Fruit fly (Drosophila melanogaster) whole organism, embryonic: ENCODE data around the gene CG31687.

Source experiments
- B-H2 ChIP-seq: fragments of 200-800 bp; sonication (Bioruptor generic); optimal IDR thresholded peaks from 2 replicates; lab custom pipeline; 2018; ENCODE audit warnings: missing biosample characterization, mild to moderate bottlenecking, missing genetic modification characterization
- CG10462 ChIP-seq: fragments of 200-800 bp; sonication (Bioruptor generic); optimal IDR thresholded peaks from 2 replicates; lab custom pipeline; 2016; ENCODE audit warnings: missing biosample characterization, missing genetic modification characterization
- CG10654 ChIP-seq: fragments of 200-800 bp; sonication (Bioruptor generic); optimal IDR thresholded peaks from 2 replicates; lab custom pipeline; 2016; ENCODE audit warnings: missing biosample characterization, missing genetic modification characterization
- CG11696 ChIP-seq: fragments of 200-800 bp; sonication (Bioruptor generic); IDR thresholded peaks from 2 replicates; pipeline ENCODE4 v1.3.6; 2022; ENCODE audit warnings: missing biosample characterization, missing genetic modification characterization
- CG12071 ChIP-seq: fragments of 200-800 bp; sonication (Bioruptor generic); optimal IDR thresholded peaks from 3 replicates; lab custom pipeline; 2018; ENCODE audit warnings: missing biosample characterization, mild to moderate bottlenecking, missing genetic modification characterization
- CG12155 ChIP-seq: fragments of 200-800 bp; sonication (Bioruptor generic); optimal IDR thresholded peaks from 3 replicates; lab custom pipeline; 2016; ENCODE audit warnings: missing biosample characterization, missing genetic modification characterization
- CG12299 ChIP-seq: fragments of 200-800 bp; sonication (Bioruptor generic); optimal IDR thresholded peaks from 2 replicates; lab custom pipeline; 2018; ENCODE audit warnings: missing biosample characterization, mild to moderate bottlenecking, missing genetic modification characterization
- CG12942 ChIP-seq: fragments of 200-800 bp; sonication (Bioruptor generic); optimal IDR thresholded peaks from 3 replicates; lab custom pipeline; 2016; ENCODE audit warnings: missing biosample characterization, missing genetic modification characterization
- CG13894 ChIP-seq: fragments of 200-800 bp; sonication (Bioruptor generic); optimal IDR thresholded peaks from 3 replicates; lab custom pipeline; 2018; ENCODE audit warnings: missing biosample characterization, mild to moderate bottlenecking, missing genetic modification characterization, moderate library complexity
- CG14014 ChIP-seq: fragments of 200-800 bp; sonication (Bioruptor generic); IDR thresholded peaks from 2 replicates; pipeline ENCODE4 v1.3.6; 2022; ENCODE audit warnings: missing biosample characterization, missing genetic modification characterization
- CG15479 ChIP-seq: fragments of 200-800 bp; sonication (Bioruptor generic); optimal IDR thresholded peaks from 3 replicates; lab custom pipeline; 2019; ENCODE audit warnings: missing biosample characterization, mild to moderate bottlenecking, missing genetic modification characterization, moderate library complexity
- CG15514 ChIP-seq: fragments of 200-800 bp; sonication (Bioruptor generic); optimal IDR thresholded peaks from 3 replicates; lab custom pipeline; 2017; ENCODE audit warnings: missing biosample characterization, missing genetic modification characterization, mild to moderate bottlenecking, moderate library complexity, missing genetic modification reagents
- CG17612 ChIP-seq: fragments of 200-800 bp; sonication (Bioruptor generic); IDR thresholded peaks from 2 replicates; pipeline ENCODE4 v1.3.6; 2022; ENCODE audit warnings: missing biosample characterization, missing genetic modification characterization
- CG17912 ChIP-seq: fragments of 200-800 bp; sonication (Bioruptor generic); optimal IDR thresholded peaks from 2 replicates; lab custom pipeline; 2018; ENCODE audit warnings: missing biosample characterization, mild to moderate bottlenecking, missing genetic modification characterization
- CG2712 ChIP-seq: fragments of 200-800 bp; optimal IDR thresholded peaks from 3 replicates; lab custom pipeline; 2019; ENCODE audit warnings: missing biosample characterization, mild to moderate bottlenecking, missing genetic modification characterization, moderate library complexity
- CG3065 ChIP-seq: fragments of 200-800 bp; sonication (Bioruptor generic); optimal IDR thresholded peaks from 2 replicates; lab custom pipeline; 2016; ENCODE audit warnings: missing biosample characterization, missing genetic modification characterization
- CG33557 ChIP-seq: fragments of 200-800 bp; sonication (Bioruptor generic); optimal IDR thresholded peaks from 2 replicates; lab custom pipeline; 2019; ENCODE audit warnings: missing biosample characterization, mild to moderate bottlenecking, missing genetic modification characterization, moderate library complexity
- CG4854 ChIP-seq: fragments of 200-800 bp; sonication (Bioruptor generic); optimal IDR thresholded peaks from 2 replicates; lab custom pipeline; 2016; ENCODE audit warnings: missing biosample characterization, missing genetic modification characterization, inconsistent platforms
- CG5245 ChIP-seq: fragments of 200-800 bp; sonication (Bioruptor generic); optimal IDR thresholded peaks from 3 replicates; lab custom pipeline; 2016; ENCODE audit warnings: missing biosample characterization, missing genetic modification characterization
- CG7372 ChIP-seq: fragments of 200-800 bp; sonication (Bioruptor generic); IDR thresholded peaks from 2 replicates; pipeline ENCODE4 v1.3.6; 2022; ENCODE audit warnings: missing biosample characterization, missing genetic modification characterization
- CG8290 ChIP-seq, 3 experiments: fragments of 200-800 bp; sonication (Bioruptor generic); optimal IDR thresholded peaks; 2 replicates each; lab custom pipeline; 2016 to 2019; ENCODE audit warnings: missing biosample characterization in 3 of 3, missing genetic modification characterization in 3 of 3, mild to moderate bottlenecking in 2 of 3, moderate library complexity in 1 of 3
- CG9437 ChIP-seq: fragments of 200-800 bp; sonication (Bioruptor generic); optimal IDR thresholded peaks from 2 replicates; lab custom pipeline; 2018; ENCODE audit warnings: missing biosample characterization, mild to moderate bottlenecking, missing genetic modification characterization
- CG9932 ChIP-seq: fragments of 200-800 bp; sonication (Bioruptor generic); IDR thresholded peaks from 2 replicates; pipeline ENCODE4 v1.3.6; 2022; ENCODE audit warnings: missing biosample characterization, missing genetic modification characterization
- CHES-1-like ChIP-seq: fragments of 200-800 bp; sonication (Bioruptor generic); optimal IDR thresholded peaks from 2 replicates; lab custom pipeline; 2016; ENCODE audit warnings: missing biosample characterization, missing genetic modification characterization
- Chrac-16 ChIP-seq: fragments of 200-800 bp; sonication (Bioruptor generic); optimal IDR thresholded peaks from 3 replicates; lab custom pipeline; 2016; ENCODE audit warnings: missing biosample characterization, missing genetic modification characterization
- Dip3 ChIP-seq: fragments of 200-800 bp; sonication (Bioruptor generic); optimal IDR thresholded peaks from 3 replicates; lab custom pipeline; 2016; ENCODE audit warnings: missing biosample characterization, missing genetic modification characterization
- HLH4C ChIP-seq: fragments of 200-800 bp; sonication (Bioruptor generic); IDR thresholded peaks from 3 replicates; pipeline ENCODE4 v1.3.6; 2022; ENCODE audit warnings: missing biosample characterization, missing genetic modification characterization; ENCODE audit not compliant: partially characterized antibody
- HLH54F ChIP-seq: fragments of 200-800 bp; sonication (Bioruptor generic); optimal IDR thresholded peaks from 3 replicates; lab custom pipeline; 2016; ENCODE audit warnings: missing biosample characterization, missing genetic modification characterization
- HmgZ ChIP-seq: fragments of 200-800 bp; sonication (Bioruptor generic); optimal IDR thresholded peaks from 2 replicates; lab custom pipeline; 2018; ENCODE audit warnings: missing biosample characterization, mild to moderate bottlenecking, missing genetic modification characterization
- Nf-YB ChIP-seq: fragments of 200-800 bp; sonication (Bioruptor generic); optimal IDR thresholded peaks from 3 replicates; lab custom pipeline; 2019; ENCODE audit warnings: missing biosample characterization, mild to moderate bottlenecking, missing genetic modification characterization, moderate library complexity
- abd-A ChIP-seq: fragments of 200-800 bp; sonication (Bioruptor generic); optimal IDR thresholded peaks from 3 replicates; lab custom pipeline; 2019; ENCODE audit warnings: missing biosample characterization, mild to moderate bottlenecking, missing genetic modification characterization, moderate library complexity
- br ChIP-seq: fragments of >200 bp; optimal IDR thresholded peaks from 2 replicates; lab custom pipeline; 2017
- chm ChIP-seq: fragments of 200-800 bp; sonication (Bioruptor generic); IDR thresholded peaks from 2 replicates; pipeline ENCODE4 v1.3.6; 2022; ENCODE audit warnings: missing biosample characterization, missing genetic modification characterization
- croc ChIP-seq: fragments of 200-800 bp; sonication (Bioruptor generic); conservative IDR thresholded peaks from 3 replicates; pipeline ENCODE4 v1.3.6; 2022; ENCODE audit warnings: missing biosample characterization, missing genetic modification characterization
- emc ChIP-seq: fragments of 200-800 bp; sonication (Bioruptor generic); optimal IDR thresholded peaks from 2 replicates; lab custom pipeline; 2016; ENCODE audit warnings: missing biosample characterization, missing genetic modification characterization
- gce ChIP-seq: fragments of 200-800 bp; sonication (Bioruptor generic); IDR thresholded peaks from 3 replicates; pipeline ENCODE4 v1.3.6; 2022; ENCODE audit warnings: missing biosample characterization, missing genetic modification characterization
- hbn ChIP-seq: fragments of 200-800 bp; sonication (Bioruptor generic); IDR thresholded peaks from 2 replicates; pipeline ENCODE4 v1.3.6; 2022; ENCODE audit warnings: missing biosample characterization, missing genetic modification characterization; ENCODE audit not compliant: partially characterized antibody
- jumu ChIP-seq: fragments of 200-800 bp; sonication (Bioruptor generic); optimal IDR thresholded peaks from 3 replicates; lab custom pipeline; 2016; ENCODE audit warnings: missing biosample characterization, missing genetic modification characterization
- run ChIP-seq: fragments of 200-800 bp; sonication (Bioruptor generic); optimal IDR thresholded peaks from 3 replicates; lab custom pipeline; 2018; ENCODE audit warnings: missing biosample characterization, mild to moderate bottlenecking, missing genetic modification characterization
- sens-2 ChIP-seq: fragments of 200-800 bp; sonication (Bioruptor generic); IDR thresholded peaks from 2 replicates; pipeline ENCODE4 v1.3.6; 2022; ENCODE audit warnings: missing biosample characterization, missing genetic modification characterization
- slbo ChIP-seq: fragments of 200-800 bp; sonication (Bioruptor generic); IDR thresholded peaks from 2 replicates; pipeline ENCODE4 v1.3.6; 2022; ENCODE audit warnings: missing biosample characterization, missing genetic modification characterization
- slou ChIP-seq: fragments of 200-800 bp; sonication (Bioruptor generic); optimal IDR thresholded peaks from 3 replicates; lab custom pipeline; 2016; ENCODE audit warnings: missing biosample characterization, missing genetic modification characterization
- sqz ChIP-seq: fragments of 200-800 bp; sonication (Bioruptor generic); optimal IDR thresholded peaks from 3 replicates; lab custom pipeline; 2018; ENCODE audit warnings: missing biosample characterization, mild to moderate bottlenecking, missing genetic modification characterization
- sr ChIP-seq: fragments of 200-800 bp; sonication (Bioruptor generic); IDR thresholded peaks from 3 replicates; pipeline ENCODE4 v1.3.6; 2022; ENCODE audit warnings: missing biosample characterization, missing genetic modification characterization
- sug ChIP-seq: fragments of 200-800 bp; optimal IDR thresholded peaks from 2 replicates; lab custom pipeline; 2019; ENCODE audit warnings: missing biosample characterization, mild to moderate bottlenecking, missing genetic modification characterization, moderate library complexity
- tap ChIP-seq: fragments of 200-800 bp; optimal IDR thresholded peaks from 3 replicates; lab custom pipeline; 2019; ENCODE audit warnings: missing biosample characterization, mild to moderate bottlenecking, missing genetic modification characterization, moderate library complexity
- tx ChIP-seq: fragments of 200-800 bp; sonication (Bioruptor generic); optimal IDR thresholded peaks from 2 replicates; lab custom pipeline; 2016; ENCODE audit warnings: missing biosample characterization, missing genetic modification characterization
- vnd ChIP-seq: fragments of 200-800 bp; sonication (Bioruptor generic); IDR thresholded peaks from 3 replicates; pipeline ENCODE4 v1.3.6; 2022; ENCODE audit warnings: missing biosample characterization, missing genetic modification characterization; ENCODE audit not compliant: partially characterized antibody
- zen ChIP-seq: fragments of 200-800 bp; sonication (Bioruptor generic); optimal IDR thresholded peaks from 3 replicates; lab custom pipeline; 2018; ENCODE audit warnings: missing biosample characterization, mild to moderate bottlenecking, missing genetic modification characterization, moderate library complexity

Gene CG31687

DNA sequence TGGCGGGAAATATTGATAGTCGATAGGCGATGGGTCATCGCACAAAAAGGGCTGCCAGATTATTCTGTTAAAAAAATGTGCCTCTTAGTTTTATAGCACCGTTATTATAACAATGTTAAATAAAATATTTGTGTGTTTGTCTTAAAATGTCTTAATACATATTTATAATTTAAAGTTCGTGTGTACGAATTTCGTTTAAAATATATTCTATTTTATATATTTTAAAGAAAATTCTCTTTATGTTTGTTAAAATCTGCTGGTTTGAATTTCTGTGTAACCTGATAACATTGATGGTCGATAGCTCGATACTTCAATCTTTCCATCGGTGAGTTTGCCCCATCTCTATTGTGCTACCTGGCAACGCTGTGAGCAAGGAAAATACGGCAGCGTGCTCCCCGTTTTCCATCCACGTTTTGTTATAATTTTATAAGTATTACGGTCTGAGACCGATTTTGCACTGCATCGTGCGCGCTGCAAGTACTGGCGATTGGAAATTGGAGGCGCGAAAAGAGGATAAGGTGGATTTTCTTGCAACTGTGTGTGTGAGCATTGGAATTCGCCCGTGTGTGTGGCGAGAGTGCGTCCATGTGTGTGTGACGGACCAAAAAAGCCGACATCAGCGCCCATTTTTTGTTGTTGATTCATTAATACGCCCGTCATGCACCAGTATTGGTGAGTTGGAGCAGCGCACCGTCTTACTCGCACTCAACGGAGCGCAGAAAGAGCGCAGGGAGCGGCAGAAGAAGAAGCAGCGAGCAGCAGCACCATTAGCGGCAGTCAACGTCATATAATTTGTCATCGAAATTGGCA, 33.1 kb upstream of the CG31687 start, which contains the start of the genes CG10949 and Arpc2 (continued):
- TF ChIP-seq slbo = no peak; the same call in none of the 2 replicates
- TF ChIP-seq br (lab: Kevin White, UChicago) = no peak
- no peak for TF ChIP-seq abd-A (tag; lab: Kevin White, UChicago)
- no peak for TF ChIP-seq HmgZ (tag; lab: Kevin White, UChicago)
- peak; percentile 17 for TF ChIP-seq CG10462 (GFP tag; lab: Kevin White, UChicago)
- TF ChIP-seq CG5245 (GFP tag; lab: Kevin White, UChicago) = no peak
- TF ChIP-seq CG15479 = no peak
- TF ChIP-seq HLH4C = peak; percentile 28; the same call in 2 of the 3 replicates
- no peak for TF ChIP-seq run
- no peak for TF ChIP-seq CG17912
- TF ChIP-seq CG11696 (GFP tag; lab: Robert Waterston, UW) = 0 out of 2 replicates have a peak, but pooled peaks have one; percentile 15
- peak; percentile 17 for TF ChIP-seq slou (GFP tag; lab: Kevin White, UChicago)
- no peak for TF ChIP-seq CG17612 (GFP tag; lab: Robert Waterston, UW)
- peak; percentile 60 for TF ChIP-seq CG33557 (GFP tag; lab: Kevin White, UChicago)
- TF ChIP-seq CG13894 (tag; lab: Kevin White, UChicago) = peak; percentile 27
- no peak for TF ChIP-seq HLH54F
- no peak for TF ChIP-seq gce (GFP tag; lab: Robert Waterston, UW)
- peak; percentile 75 for TF ChIP-seq CG2712 (tag; lab: Kevin White, UChicago)
- TF ChIP-seq CG12071 (GFP tag; lab: Kevin White, UChicago) = no peak
- TF ChIP-seq Chrac-16 (GFP tag; lab: Kevin White, UChicago) = peak; percentile 34
- peak; percentile 46 for TF ChIP-seq CG12942
- TF ChIP-seq sr (GFP tag; lab: Robert Waterston, UW) = no peak
- TF ChIP-seq CG12155 (GFP tag; lab: Kevin White, UChicago) = peak; percentile 59
- TF ChIP-seq CG7372 (GFP tag; lab: Robert Waterston, UW) = peak; percentile 64
- TF ChIP-seq Dip3 (GFP tag; lab: Kevin White, UChicago) = no peak
- no peak for TF ChIP-seq emc (GFP tag; lab: Kevin White, UChicago)
- peak; percentile 32 for TF ChIP-seq zen (tag; lab: Kevin White, UChicago)
- TF ChIP-seq CHES-1-like (GFP tag; lab: Kevin White, UChicago) = no peak
- TF ChIP-seq CG9932 (GFP tag; lab: Robert Waterston, UW) = peak; percentile 63
- no peak for TF ChIP-seq CG9437 (GFP tag; lab: Kevin White, UChicago)
- peak; percentile 53 for TF ChIP-seq sug (tag; lab: Kevin White, UChicago)
- no peak; the same call in 1 of the 2 replicates for TF ChIP-seq chm (GFP tag; lab: Robert Waterston, UW)
- TF ChIP-seq CG4854 (GFP tag; lab: Kevin White, UChicago) = no peak
- no peak for TF ChIP-seq CG8290 (GFP tag; optimal IDR thresholded peaks at IDR 0.05; lab: Kevin White, UChicago)
- peak in 1 of 2 experiments; percentile 6 for TF ChIP-seq CG8290 (tag; optimal IDR thresholded peaks at IDR 0.05; lab: Kevin White, UChicago)
- peak; percentile 60 for TF ChIP-seq tap (tag; lab: Kevin White, UChicago)
- TF ChIP-seq sens-2 (GFP tag; lab: Robert Waterston, UW) = no peak
- TF ChIP-seq tx (GFP tag; lab: Kevin White, UChicago) = no peak
- TF ChIP-seq hbn = no peak; the same call in 1 of the 2 replicates
- TF ChIP-seq CG12299 = no peak
- peak; percentile 11 for TF ChIP-seq CG15514 (GFP tag; lab: Kevin White, UChicago)
- peak; percentile 9 for TF ChIP-seq sqz
- TF ChIP-seq B-H2 = peak; percentile 61
- no peak for TF ChIP-seq CG14014 (GFP tag; lab: Robert Waterston, UW)
- TF ChIP-seq CG10654 (GFP tag; lab: Kevin White, UChicago) = peak; percentile 47
- TF ChIP-seq jumu = no peak
- TF ChIP-seq CG3065 (GFP tag; lab: Kevin White, UChicago) = no peak
- peak; percentile 61 for TF ChIP-seq vnd (GFP tag; lab: Robert Waterston, UW)
- no peak for TF ChIP-seq Nf-YB (GFP tag; lab: Kevin White, UChicago)
- 0 out of 3 replicates have a peak, but pooled peaks have one; percentile 17 for TF ChIP-seq croc (GFP tag; lab: Robert Waterston, UW)
